Worm (Caenorhabditis elegans) whole organism, late embryonic: ENCODE data around the gene ZK381.2.

Experiments used
- T23F11.4 ChIP-seq: fragments of 200-800 bp; sonication (Bioruptor generic); optimal IDR thresholded peaks from 2 replicates; lab custom pipeline; 2018; ENCODE audit warnings: mild to moderate bottlenecking, missing genetic modification characterization, missing compliant biosample characterization
- ceh-34 ChIP-seq: sonication (generic microtip); optimal IDR thresholded peaks from 2 replicates; lab custom pipeline; 2016; ENCODE audit warnings: mild to moderate bottlenecking, missing genetic modification characterization, missing compliant biosample characterization
- hlh-6 ChIP-seq: sonication (generic microtip); optimal IDR thresholded peaks from 2 replicates; lab custom pipeline; 2016; ENCODE audit warnings: missing genotype, missing genetic modification characterization, missing compliant biosample characterization
- lim-6 ChIP-seq: sonication (generic microtip); optimal IDR thresholded peaks from 2 replicates; lab custom pipeline; 2016; ENCODE audit warnings: missing genetic modification characterization, missing compliant biosample characterization
- nhr-11 ChIP-seq: fragments of 150-350 bp; optimal IDR thresholded peaks from 2 replicates; lab custom pipeline; 2014; ENCODE audit warnings: missing biosample characterization, missing genetic modification characterization
- tbx-7 ChIP-seq: sonication (generic microtip); optimal IDR thresholded peaks from 2 replicates; lab custom pipeline; 2016; ENCODE audit warnings: missing genotype, missing genetic modification characterization, missing compliant biosample characterization

DNA sequence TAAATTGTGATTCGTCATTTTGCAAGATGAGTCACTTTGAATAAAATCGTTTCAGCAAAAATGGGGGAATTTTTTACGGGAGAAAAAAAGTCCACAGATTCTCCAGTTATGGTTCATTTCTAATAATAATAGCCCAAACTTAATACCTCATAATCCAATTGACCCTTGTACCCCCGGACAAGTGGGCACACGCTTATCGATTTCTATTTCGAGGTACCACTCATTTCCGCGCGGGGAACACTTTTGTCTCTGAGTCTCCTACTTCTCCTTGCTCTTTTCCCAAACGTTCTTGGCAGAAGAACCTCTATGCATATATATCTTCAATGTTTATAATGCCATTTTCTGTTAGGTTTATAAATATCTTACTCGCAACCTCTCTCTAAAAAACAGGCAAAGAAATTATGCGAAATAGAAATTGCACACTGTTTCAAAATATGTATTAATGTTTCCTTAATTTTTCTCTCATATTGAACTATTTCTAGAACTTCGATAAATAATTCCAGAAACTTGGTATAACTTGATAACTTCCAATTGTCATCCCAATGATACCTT is 51.9 kb downstream of the ZK381.2 start, which contains the start of gene gldi-4:
- TF ChIP-seq ceh-34 (tag; lab: Kevin White, UChicago) (no peak), T23F11.4 (GFP tag; lab: Kevin White, UChicago) (no peak), lim-6 (no peak), nhr-11 (no peak), tbx-7 (tag; lab: Kevin White, UChicago) (no peak), hlh-6 (tag; lab: Kevin White, UChicago) (no peak)
